Worm (Caenorhabditis elegans): ENCODE data around the gene srw-33.
A peak's percentile ranks its signal among the peaks of the same experiment; 100 is the strongest.

The srw-33 gene

DNA sequence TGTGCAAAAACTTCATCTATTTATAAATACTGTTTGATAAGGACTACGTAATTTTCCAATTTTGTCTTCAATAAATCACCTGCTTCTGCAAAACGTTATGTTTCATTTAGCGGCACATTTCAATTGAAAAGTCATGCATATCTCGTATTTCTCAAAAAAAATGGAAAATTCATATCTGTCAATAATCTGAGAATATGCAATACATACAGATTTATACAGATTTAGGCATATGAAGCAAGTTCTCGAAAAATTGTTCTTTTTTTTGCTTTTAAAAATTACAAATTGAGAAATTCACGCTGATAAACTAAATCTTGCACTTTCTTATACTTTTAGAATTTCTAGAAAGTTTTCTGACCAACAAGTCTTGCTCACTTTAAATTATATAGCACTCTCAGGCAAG is 7.1 kb downstream of the srw-33 start, which contains the start of gene T26H5.11:
Gene T26H5.11, minus strand, starts transcription at position 101 of the 400 bp plus-strand sequence.
- TF ChIP-seq pat-9 (tag; optimal IDR thresholded peaks at IDR 0.05) (no peak), elt-2 (tag; optimal IDR thresholded peaks at IDR 0.05) (no peak)

DNA sequence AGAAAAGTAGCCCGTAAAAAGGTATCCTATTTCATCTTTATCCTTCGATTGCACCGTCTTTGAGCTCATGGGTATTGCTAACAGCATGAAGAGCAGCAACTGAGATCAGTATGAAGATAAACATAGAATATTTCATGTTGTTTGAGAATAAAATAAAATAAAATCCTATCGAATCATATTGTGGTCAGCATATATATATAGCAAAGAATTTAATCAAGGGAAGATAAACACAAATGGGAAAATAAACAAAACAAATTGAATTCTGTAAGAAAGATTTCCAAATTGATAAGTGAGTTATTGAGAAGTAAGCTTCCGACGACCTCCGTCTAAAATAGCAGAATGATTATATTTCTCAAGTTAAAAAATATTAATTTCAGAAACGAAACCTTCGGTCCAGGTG is 7.6 kb downstream of the srw-33 start, which contains the start of gene T26H5.10:
Gene T26H5.10, minus strand, starts transcription at position 101 of the 400 bp plus-strand sequence.
- TF ChIP-seq elt-2 (tag; optimal IDR thresholded peaks at IDR 0.05) (no peak), ttx-3 (tag; optimal IDR thresholded peaks at IDR 0.05) (no peak), ama-1 (optimal IDR thresholded peaks at IDR 0.05) (no peak), lin-11 (tag; optimal IDR thresholded peaks at IDR 0.05) (no peak)

DNA sequence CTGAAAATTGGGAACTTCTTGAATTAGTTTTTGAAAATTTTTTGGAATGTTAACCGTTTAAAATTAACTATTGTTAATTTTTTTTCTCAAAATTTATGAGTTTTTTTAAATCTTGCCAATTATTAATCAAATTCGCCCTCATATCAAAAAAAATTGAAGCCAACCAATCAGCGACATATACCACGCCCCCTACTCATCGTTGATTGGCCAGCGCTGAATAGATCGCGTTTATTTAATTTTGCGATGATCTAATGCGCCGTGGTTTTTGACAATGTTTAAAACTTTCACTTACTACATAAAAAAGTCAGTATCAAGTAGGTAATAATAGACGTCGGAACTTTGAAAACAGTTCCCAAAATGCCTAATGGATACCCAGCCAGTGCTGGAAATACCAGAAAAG is 8.9 kb downstream of the srw-33 start:
- TF ChIP-seq nfya-1 (tag; optimal IDR thresholded peaks at IDR 0.05) (peak; percentile 68), C08G9.2 (tag; optimal IDR thresholded peaks at IDR 0.05) (no peak)

DNA sequence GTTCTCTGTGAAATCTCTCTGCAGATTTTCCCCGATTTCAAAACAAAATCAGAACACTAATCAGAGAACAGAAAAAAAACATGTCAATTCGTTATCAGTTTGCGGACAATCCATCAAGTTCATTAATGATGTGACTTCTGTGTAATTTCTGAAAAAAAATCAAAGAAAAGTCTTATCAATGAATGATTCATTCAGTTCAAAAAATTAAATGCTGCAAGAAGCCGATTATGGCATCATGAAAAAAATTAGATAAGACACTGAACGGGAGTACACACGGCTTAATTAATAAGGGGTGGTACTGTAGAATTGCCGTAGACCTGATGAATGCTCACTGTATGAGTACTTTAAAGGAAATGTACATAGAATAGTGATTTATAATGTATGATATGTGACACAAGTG is 15.2 kb downstream of the srw-33 start:
- no peak for TF ChIP-seq pat-9 (tag; optimal IDR thresholded peaks at IDR 0.05)
- TF ChIP-seq unc-42 (tag; optimal IDR thresholded peaks at IDR 0.05) = no peak
- no peak for TF ChIP-seq pha-2 (tag; optimal IDR thresholded peaks at IDR 0.05)
- TF ChIP-seq pag-3 (tag; optimal IDR thresholded peaks at IDR 0.05; ENCODE audit: borderline replicate concordance) = no peak
- no peak for TF ChIP-seq F13H6.1 (tag; optimal IDR thresholded peaks at IDR 0.05)
- no peak for TF ChIP-seq eyg-1 (tag; optimal IDR thresholded peaks at IDR 0.05)
- TF ChIP-seq ceh-48 (tag; optimal IDR thresholded peaks at IDR 0.05) = no peak

DNA sequence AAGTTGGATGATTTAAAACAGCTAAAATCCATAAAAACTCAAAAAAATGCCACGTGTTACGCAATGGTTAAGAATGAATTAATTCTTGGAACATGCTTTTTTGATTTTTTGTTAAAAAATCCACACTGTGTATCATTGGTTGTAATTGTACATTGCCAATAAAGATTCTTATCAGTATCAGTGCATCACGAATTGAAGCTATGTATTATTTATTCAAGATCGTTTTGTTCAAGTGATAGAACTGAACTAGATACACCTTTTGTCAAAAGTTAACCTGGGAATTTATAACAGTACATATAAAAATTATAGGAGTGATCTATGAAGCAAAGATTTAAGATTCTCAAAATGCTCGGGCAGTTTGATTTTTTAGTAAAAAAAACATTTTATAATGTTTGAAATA is 16.7 kb downstream of the srw-33 start:
- TF ChIP-seq ama-1 (optimal IDR thresholded peaks at IDR 0.05) = no peak
- TF ChIP-seq C38D4.7 (GFP tag; optimal IDR thresholded peaks at IDR 0.05) = no peak
- TF ChIP-seq lim-6 (tag; optimal IDR thresholded peaks at IDR 0.05) = no peak
- no peak for TF ChIP-seq unc-55 (GFP tag; optimal IDR thresholded peaks at IDR 0.05)
- TF ChIP-seq dmd-4 (tag; optimal IDR thresholded peaks at IDR 0.05; ENCODE audit: borderline replicate concordance) = no peak
- no peak for TF ChIP-seq gmeb-2 (tag; optimal IDR thresholded peaks at IDR 0.05)

DNA sequence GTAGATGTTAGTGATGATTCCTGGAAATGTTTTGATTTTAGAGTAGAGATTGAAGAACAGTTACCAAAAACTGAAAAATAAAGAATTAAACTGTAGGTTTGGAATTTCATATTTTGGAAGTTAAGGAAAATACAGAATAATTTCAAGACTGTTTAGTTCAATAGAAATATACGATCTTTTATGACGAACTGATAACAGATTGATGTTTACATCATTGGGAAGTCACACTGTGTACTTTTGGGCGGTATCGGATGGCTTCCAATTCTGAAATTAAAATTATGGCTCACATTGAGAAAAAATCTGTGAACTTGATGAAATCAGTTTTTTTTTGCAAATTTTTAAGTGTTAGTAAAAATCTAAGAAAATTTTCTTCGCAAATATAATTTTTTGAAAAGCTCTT is 18.9 kb downstream of the srw-33 start, which contains the start of gene T26H5.8:
Gene T26H5.8, minus strand, starts transcription at position 270 of the 400 bp plus-strand sequence.
- TF ChIP-seq zip-5 (tag; optimal IDR thresholded peaks at IDR 0.05) (no peak), ama-1 (optimal IDR thresholded peaks at IDR 0.05) (no peak), Y22D7AL.16 (tag; optimal IDR thresholded peaks at IDR 0.05) (no peak), ceh-48 (tag; optimal IDR thresholded peaks at IDR 0.05) (no peak), pag-3 (tag; optimal IDR thresholded peaks at IDR 0.05; ENCODE audit: borderline replicate concordance) (no peak), ref-2 (tag; optimal IDR thresholded peaks at IDR 0.05) (no peak), K09A11.1 (tag; optimal IDR thresholded peaks at IDR 0.05; ENCODE audit: insufficient read depth) (no peak), elt-2 (tag; optimal IDR thresholded peaks at IDR 0.05) (no peak), pha-2 (tag; optimal IDR thresholded peaks at IDR 0.05) (no peak), F13H6.1 (tag; optimal IDR thresholded peaks at IDR 0.05) (no peak), nhr-232 (tag; optimal IDR thresholded peaks at IDR 0.05) (no peak), ceh-14 (tag; optimal IDR thresholded peaks at IDR 0.05) (no peak), nhr-11 (tag; optimal IDR thresholded peaks at IDR 0.05) (no peak), ceh-9 (tag; optimal IDR thresholded peaks at IDR 0.05) (no peak), pros-1 (tag; optimal IDR thresholded peaks at IDR 0.05) (no peak), unc-3 (GFP tag; conservative IDR thresholded peaks at IDR 0.05) (no peak), unc-3 (tag; optimal IDR thresholded peaks at IDR 0.05) (no peak), dve-1 (tag; optimal IDR thresholded peaks at IDR 0.05) (no peak), C38D4.7 (GFP tag; optimal IDR thresholded peaks at IDR 0.05) (no peak)

All from whole organism, late embryonic.